Fruit fly (Drosophila melanogaster) whole organism, wandering third instar larva: ENCODE data around the gene CG14668.

Experiments used
- Abd-B ChIP-seq: fragments of >200 bp; optimal IDR thresholded peaks from 2 replicates; lab custom pipeline; 2017; ENCODE audit warnings: missing biosample characterization, missing genetic modification characterization
- CG32264 ChIP-seq: fragments of 200-800 bp; sonication (Bioruptor generic); optimal IDR thresholded peaks from 2 replicates; lab custom pipeline; 2016; ENCODE audit warnings: missing biosample characterization, missing genetic modification characterization
- CG9705 ChIP-seq: fragments of 200-800 bp; sonication (Bioruptor generic); optimal IDR thresholded peaks from 2 replicates; lab custom pipeline; 2018; ENCODE audit warnings: missing biosample characterization, mild to moderate bottlenecking, missing genetic modification characterization
- CrebA ChIP-seq: fragments of 200-800 bp; sonication (Bioruptor generic); optimal IDR thresholded peaks from 2 replicates; lab custom pipeline; 2016; ENCODE audit warnings: missing biosample characterization, mild to moderate bottlenecking, missing genetic modification characterization, borderline replicate concordance
- Dif ChIP-seq: fragments of 200-275, 200-300 bp; sonication (Bioruptor generic); optimal IDR thresholded peaks from 2 replicates; lab custom pipeline; 2018; ENCODE audit warnings: missing biosample characterization, missing genetic modification characterization; ENCODE audit not compliant: partially characterized antibody
- GATAd ChIP-seq: sonication (Bioruptor generic); optimal IDR thresholded peaks from 2 replicates; lab custom pipeline; 2016; ENCODE audit warnings: missing biosample characterization, missing genetic modification characterization
- HLH106 ChIP-seq: fragments of 200-800 bp; optimal IDR thresholded peaks from 3 replicates; lab custom pipeline; 2019; ENCODE audit warnings: missing biosample characterization, mild to moderate bottlenecking, missing genetic modification characterization, moderate library complexity
- Hnf4 ChIP-seq: fragments of 200-800 bp; sonication (Bioruptor generic); optimal IDR thresholded peaks from 2 replicates; lab custom pipeline; 2016; ENCODE audit warnings: missing biosample characterization, mild to moderate bottlenecking, missing genetic modification characterization
- Hr78 ChIP-seq: fragments of >200 bp; optimal IDR thresholded peaks from 2 replicates; lab custom pipeline; 2017; ENCODE audit warnings: missing biosample characterization, missing genetic modification characterization
- Hr83 ChIP-seq: fragments of 200-300 bp; sonication (Bioruptor generic); optimal IDR thresholded peaks from 2 replicates; lab custom pipeline; 2016; ENCODE audit warnings: missing biosample characterization, mild to moderate bottlenecking, missing genetic modification characterization, moderate library complexity; ENCODE audit not compliant: poor library complexity, severe bottlenecking
- Jra ChIP-seq: sonication (Bioruptor generic); optimal IDR thresholded peaks from 2 replicates; lab custom pipeline; 2016; ENCODE audit warnings: missing biosample characterization, missing genetic modification characterization
- Mio ChIP-seq: sonication (Bioruptor generic); optimal IDR thresholded peaks from 2 replicates; lab custom pipeline; 2016; ENCODE audit warnings: missing biosample characterization, missing genetic modification characterization
- Myc ChIP-seq: fragments of >200 bp; optimal IDR thresholded peaks from 2 replicates; lab custom pipeline; 2017
- OdsH ChIP-seq: fragments of 200-800 bp; sonication (Bioruptor generic); optimal IDR thresholded peaks from 2 replicates; lab custom pipeline; 2016; ENCODE audit warnings: missing biosample characterization, mild to moderate bottlenecking, missing genetic modification characterization
- Rel ChIP-seq, 2 experiments: fragments of 200-800 bp; sonication (Bioruptor generic) in 1 of 2; optimal IDR thresholded peaks; 2 replicates in 1 of 2; 3 replicates in 1 of 2; lab custom pipeline; 2016 to 2019; ENCODE audit warnings: mild to moderate bottlenecking in 2 of 2, missing biosample characterization in 2 of 2, missing genetic modification characterization in 2 of 2, moderate library complexity in 1 of 2
- Sp1 ChIP-seq: fragments of 200-800 bp; sonication (Bioruptor generic); optimal IDR thresholded peaks from 3 replicates; lab custom pipeline; 2019; ENCODE audit warnings: missing biosample characterization, mild to moderate bottlenecking, missing genetic modification characterization, moderate library complexity
- Vsx2 ChIP-seq: fragments of 200-300, 225-300 bp; sonication (Bioruptor generic); optimal IDR thresholded peaks from 2 replicates; lab custom pipeline; 2018; ENCODE audit warnings: missing biosample characterization, missing genetic modification characterization; ENCODE audit not compliant: partially characterized antibody
- brk ChIP-seq: fragments of 200-800 bp; sonication (Bioruptor generic); optimal IDR thresholded peaks from 2 replicates; lab custom pipeline; 2016; ENCODE audit warnings: missing biosample characterization, mild to moderate bottlenecking, missing genetic modification characterization
- dl ChIP-seq, 2 experiments: fragments of 175-275, 200-275 bp in 1 of 2; fragments of 200-275 bp in 1 of 2; sonication (Bioruptor generic); optimal IDR thresholded peaks; lab custom pipeline; 2018; ENCODE audit warnings: mild to moderate bottlenecking in 2 of 2, missing biosample characterization in 2 of 2, missing genetic modification characterization in 2 of 2, moderate library complexity in 2 of 2; ENCODE audit not compliant: partially characterized antibody in 2 of 2, insufficient read depth in 1 of 2
- dmrt93B ChIP-seq: fragments of 200-800 bp; sonication (Bioruptor generic); optimal IDR thresholded peaks from 2 replicates; lab custom pipeline; 2018; ENCODE audit warnings: missing biosample characterization, mild to moderate bottlenecking, missing genetic modification characterization
- dsf ChIP-seq: sonication (Bioruptor generic); optimal IDR thresholded peaks from 2 replicates; lab custom pipeline; 2016; ENCODE audit warnings: missing biosample characterization, missing genetic modification characterization, borderline replicate concordance
- ey ChIP-seq: fragments of 200-800 bp; sonication (Bioruptor generic); optimal IDR thresholded peaks from 2 replicates; lab custom pipeline; 2016; ENCODE audit warnings: missing biosample characterization, missing genetic modification characterization
- foxo ChIP-seq, 2 experiments: fragments of 200-800 bp; sonication (Bioruptor generic); optimal IDR thresholded peaks; 2 replicates in 1 of 2; 3 replicates in 1 of 2; lab custom pipeline; 2016 to 2017; ENCODE audit warnings: missing biosample characterization in 2 of 2, missing genetic modification characterization in 2 of 2
- fru ChIP-seq: fragments of 200-800 bp; sonication (Bioruptor generic); optimal IDR thresholded peaks from 3 replicates; lab custom pipeline; 2016; ENCODE audit warnings: missing biosample characterization, mild to moderate bottlenecking, missing genetic modification characterization
- h ChIP-seq: fragments of 200-800 bp; sonication (Bioruptor generic); optimal IDR thresholded peaks from 3 replicates; lab custom pipeline; 2016; ENCODE audit warnings: missing biosample characterization, mild to moderate bottlenecking, missing genetic modification characterization
- jim ChIP-seq: fragments of 175-275, 200-325 bp; sonication (Bioruptor generic); optimal IDR thresholded peaks from 2 replicates; lab custom pipeline; 2016; ENCODE audit warnings: missing biosample characterization, mild to moderate bottlenecking, missing genetic modification characterization
- lola ChIP-seq: fragments of >200 bp; optimal IDR thresholded peaks from 2 replicates; lab custom pipeline; 2017; ENCODE audit warnings: missing biosample characterization, missing genetic modification characterization
- pan ChIP-seq: fragments of >200 bp; optimal IDR thresholded peaks from 2 replicates; lab custom pipeline; 2017
- psq ChIP-seq: fragments of 200-800 bp; sonication (Bioruptor generic); optimal IDR thresholded peaks from 3 replicates; lab custom pipeline; 2017; ENCODE audit warnings: missing biosample characterization, mild to moderate bottlenecking, missing genetic modification characterization, moderate library complexity
- rgr ChIP-seq: fragments of 200-800 bp; sonication (Bioruptor generic); optimal IDR thresholded peaks from 3 replicates; lab custom pipeline; 2016; ENCODE audit warnings: missing biosample characterization, mild to moderate bottlenecking, missing genetic modification characterization
- sage ChIP-seq: fragments of 200-800 bp; sonication (Bioruptor generic); optimal IDR thresholded peaks from 2 replicates; lab custom pipeline; 2016; ENCODE audit warnings: missing biosample characterization, mild to moderate bottlenecking, missing genetic modification characterization
- sv ChIP-seq: fragments of 200-800 bp; sonication (Bioruptor generic); optimal IDR thresholded peaks from 3 replicates; lab custom pipeline; 2016; ENCODE audit warnings: missing biosample characterization, missing genetic modification characterization
- tai ChIP-seq: sonication (Bioruptor generic); optimal IDR thresholded peaks from 2 replicates; lab custom pipeline; 2016; ENCODE audit warnings: missing biosample characterization, missing genetic modification characterization
- usp ChIP-seq: fragments of >200 bp; optimal IDR thresholded peaks from 2 replicates; lab custom pipeline; 2017; ENCODE audit warnings: missing biosample characterization, missing genetic modification characterization
- woc ChIP-seq: sonication (Bioruptor generic); optimal IDR thresholded peaks from 2 replicates; lab custom pipeline; 2016; ENCODE audit warnings: missing biosample characterization, mild to moderate bottlenecking, missing genetic modification characterization

CG14668 gene

DNA sequence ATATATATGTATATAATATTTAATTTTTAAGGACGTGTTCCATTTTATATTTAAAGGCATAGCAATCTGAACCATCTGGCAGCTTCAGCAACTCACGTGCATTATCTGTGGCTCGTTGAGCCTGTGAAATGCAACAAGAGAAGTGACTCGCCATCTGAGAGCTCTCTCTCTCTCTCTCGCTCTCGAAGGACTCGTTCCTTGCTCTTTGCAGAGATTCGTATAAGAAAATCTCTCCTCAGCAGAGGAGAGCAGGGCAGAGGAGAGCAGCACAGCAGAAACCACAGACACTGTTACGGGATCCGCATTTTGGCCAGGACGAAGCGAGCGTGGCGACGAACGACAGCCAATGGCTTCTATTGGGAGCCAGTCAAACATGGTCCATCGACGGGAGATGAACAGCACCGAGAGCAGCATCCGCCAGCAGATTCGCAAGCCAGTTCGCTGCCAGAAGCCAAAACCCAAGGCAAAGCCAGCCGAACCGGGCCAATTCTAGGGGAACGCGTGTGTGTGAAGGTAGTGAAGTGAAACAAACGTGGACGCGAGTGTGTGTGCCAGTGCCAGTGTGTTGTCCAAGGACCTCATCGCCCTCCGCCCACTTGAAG is 26.8 kb upstream of the CG14668 start, which contains the start of gene CG14669:
CG14669 (plus strand) TSS at position 381 of the 602 bp plus-strand sequence.
- TF ChIP-seq Mio (no peak), rgr (GFP tag; lab: Kevin White, UChicago) (no peak), Rel (GFP tag; optimal IDR thresholded peaks at IDR 0.05; lab: Kevin White, UChicago) (no peak), Rel (tag; optimal IDR thresholded peaks at IDR 0.05; lab: Kevin White, UChicago) (no peak), OdsH (no peak), Hnf4 (GFP tag; lab: Kevin White, UChicago) (no peak), Myc (no peak), CG9705 (GFP tag; lab: Kevin White, UChicago) (no peak), Jra (GFP tag; lab: Kevin White, UChicago) (no peak), lola (GFP tag; lab: Kevin White, UChicago) (no peak), pan (no peak), foxo (GFP tag; optimal IDR thresholded peaks at IDR 0.05; lab: Kevin White, UChicago) (no peak), Vsx2 (GFP tag; lab: Kevin White, UChicago) (no peak), Hr78 (GFP tag; lab: Kevin White, UChicago) (no peak), dsf (GFP tag; lab: Kevin White, UChicago) (no peak)
- TF ChIP-seq, all 38 proteins: peak for 0

dm6 chr3R:5412987-5413386 is 25.5 kb upstream of the CG14668 start:
- peak; percentile 21 for TF ChIP-seq sv (GFP tag; lab: Kevin White, UChicago)
- TF ChIP-seq ey (GFP tag; lab: Kevin White, UChicago) = no peak
- no peak for TF ChIP-seq Myc
- TF ChIP-seq psq = no peak
- no peak for TF ChIP-seq woc
- no peak for TF ChIP-seq usp (GFP tag; lab: Kevin White, UChicago)

- TF ChIP-seq ey (GFP tag; lab: Kevin White, UChicago) = no peak
- TF ChIP-seq woc = no peak
- no peak for TF ChIP-seq dsf (GFP tag; lab: Kevin White, UChicago)
- TF ChIP-seq psq = no peak
- TF ChIP-seq dl (GFP tag; optimal IDR thresholded peaks at IDR 0.05; lab: Kevin White, UChicago; ENCODE audit: insufficient read depth in 1 of 2, partially characterized antibody in 2 of 2) = no peak
- no peak for TF ChIP-seq Hr78 (GFP tag; lab: Kevin White, UChicago)
- TF ChIP-seq foxo (GFP tag; optimal IDR thresholded peaks at IDR 0.05; lab: Kevin White, UChicago) = no peak
- no peak for TF ChIP-seq GATAd (GFP tag; lab: Kevin White, UChicago)
- TF ChIP-seq Myc = no peak
- TF ChIP-seq jim (GFP tag; lab: Kevin White, UChicago) = no peak
- TF ChIP-seq CG9705 (GFP tag; lab: Kevin White, UChicago) = no peak
- TF ChIP-seq rgr (GFP tag; lab: Kevin White, UChicago) = no peak
Measured at dm6 chr3R:5412306-5412705, 24.8 kb upstream of the CG14668 start, which contains the start of gene Orco. TSS of gene Orco (minus strand) at chr3R:5412406.

- TF ChIP-seq CrebA (GFP tag; lab: Kevin White, UChicago) (no peak), ey (GFP tag; lab: Kevin White, UChicago) (no peak), CG9705 (GFP tag; lab: Kevin White, UChicago) (no peak), Abd-B (GFP tag; lab: Kevin White, UChicago) (no peak), tai (GFP tag; lab: Kevin White, UChicago) (no peak), Dif (GFP tag; lab: Kevin White, UChicago) (no peak), sage (no peak), rgr (GFP tag; lab: Kevin White, UChicago) (no peak), CG32264 (no peak), dl (GFP tag; optimal IDR thresholded peaks at IDR 0.05; lab: Kevin White, UChicago; ENCODE audit: insufficient read depth in 1 of 2, partially characterized antibody in 2 of 2) (no peak), Myc (no peak), Rel (GFP tag; optimal IDR thresholded peaks at IDR 0.05; lab: Kevin White, UChicago) (no peak), Rel (tag; optimal IDR thresholded peaks at IDR 0.05; lab: Kevin White, UChicago) (no peak), psq (no peak)
Measured at dm6 chr3R:5403963-5404362, 16.5 kb upstream of the CG14668 start, which contains the start of gene CG2663. TSS of gene CG2663 (minus strand) at chr3R:5404135.

DNA sequence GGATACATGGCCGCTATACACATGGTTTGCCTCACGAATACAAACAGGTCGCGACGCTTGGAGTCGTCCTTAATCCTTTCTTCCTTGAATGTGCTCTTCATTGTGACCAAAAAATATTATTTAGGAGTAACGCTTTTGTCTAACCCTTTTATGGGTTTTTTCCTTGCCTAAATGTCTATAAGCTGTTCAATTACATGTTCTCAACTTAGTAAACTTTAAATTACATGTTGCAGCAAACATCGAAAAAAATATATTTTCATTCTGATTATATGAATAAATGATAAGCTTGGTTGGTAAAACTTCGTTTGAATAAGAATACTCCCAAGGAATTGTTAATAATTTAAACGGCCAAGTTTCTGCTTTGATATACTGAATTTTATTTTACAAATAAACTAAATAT is 11.6 kb upstream of the CG14668 start, which contains the start of gene Or83a:
Or83a (minus strand) TSS at position 101 of the 400 bp plus-strand sequence.
- TF ChIP-seq psq (no peak), fru (GFP tag; lab: Kevin White, UChicago) (no peak), CG32264 (no peak), dmrt93B (no peak), Mio (no peak), Hr83 (no peak), jim (GFP tag; lab: Kevin White, UChicago) (no peak), h (no peak), dl (GFP tag; optimal IDR thresholded peaks at IDR 0.05; lab: Kevin White, UChicago; ENCODE audit: insufficient read depth in 1 of 2, partially characterized antibody in 2 of 2) (no peak), CrebA (GFP tag; lab: Kevin White, UChicago) (no peak), HLH106 (tag; lab: Kevin White, UChicago) (no peak), brk (no peak), pan (no peak), dsf (GFP tag; lab: Kevin White, UChicago) (no peak), Abd-B (GFP tag; lab: Kevin White, UChicago) (no peak), Myc (no peak), Sp1 (GFP tag; lab: Kevin White, UChicago) (no peak)
- TF ChIP-seq, all 38 proteins: peak for 0
